Worm (Caenorhabditis elegans) whole organism, L1 larva: ENCODE results near the gene csn-1.

ENCODE experiments used
- C16A3.4 ChIP-seq: fragments of 150-350 bp; optimal IDR thresholded peaks from 2 replicates; lab custom pipeline; 2014; ENCODE audit warnings: missing biosample characterization, missing genetic modification characterization
- Y116A8C.19 ChIP-seq: sonication (generic microtip); optimal IDR thresholded peaks from 2 replicates; lab custom pipeline; 2016; ENCODE audit warnings: missing compliant biosample characterization, missing genetic modification characterization, borderline replicate concordance
- aly-2 ChIP-seq: fragments of 150-350 bp; optimal IDR thresholded peaks from 2 replicates; lab custom pipeline; 2014; ENCODE audit warnings: missing biosample characterization, missing genetic modification characterization
- ceh-8 ChIP-seq: fragments of 200-800 bp; sonication (Bioruptor generic); optimal IDR thresholded peaks from 2 replicates; lab custom pipeline; 2018; ENCODE audit warnings: mild to moderate bottlenecking, missing genetic modification characterization, moderate library complexity, missing compliant biosample characterization
- ceh-82 ChIP-seq, 3 experiments: fragments of 150-350 bp in 1 of 3; sonication (generic microtip) in 2 of 3; optimal IDR thresholded peaks; 2 replicates each; lab custom pipeline; 2014 to 2017; ENCODE audit warnings: missing biosample characterization in 3 of 3, missing genetic modification characterization in 3 of 3
- ceh-88 ChIP-seq: fragments of 200-800 bp; sonication (Bioruptor generic); IDR thresholded peaks from 2 replicates; pipeline ENCODE4 v1.3.6; 2022; ENCODE audit warnings: missing genetic modification characterization, missing compliant biosample characterization
- ceh-90 ChIP-seq: sonication (generic microtip); optimal IDR thresholded peaks from 2 replicates; lab custom pipeline; 2016; ENCODE audit warnings: missing genetic modification characterization, missing compliant biosample characterization
- ces-1 ChIP-seq: fragments of 150-350 bp; optimal IDR thresholded peaks from 2 replicates; lab custom pipeline; 2014; ENCODE audit warnings: missing biosample characterization, missing genetic modification reagents, missing genetic modification characterization
- egl-13 ChIP-seq: sonication (generic microtip); optimal IDR thresholded peaks from 2 replicates; lab custom pipeline; 2016; ENCODE audit warnings: missing genotype, missing genetic modification reagents, missing genetic modification characterization, missing compliant biosample characterization
- elt-3 ChIP-seq, 6 experiments: fragments of 150-350 bp in 1 of 6; sonication (generic microtip); optimal IDR thresholded peaks; 2 replicates each; lab custom pipeline; 2017 to 2018; ENCODE audit warnings: missing biosample characterization in 6 of 6, missing genetic modification characterization in 6 of 6, inconsistent platforms in 1 of 6
- fkh-8 ChIP-seq: sonication (generic microtip); optimal IDR thresholded peaks from 2 replicates; lab custom pipeline; 2016; ENCODE audit warnings: mild to moderate bottlenecking, missing genetic modification characterization, missing compliant biosample characterization
- hlh-17 ChIP-seq: fragments of 200-800 bp; sonication (Bioruptor generic); optimal IDR thresholded peaks from 2 replicates; lab custom pipeline; 2018; ENCODE audit warnings: missing genetic modification characterization, mild to moderate bottlenecking, missing compliant biosample characterization, moderate library complexity, borderline replicate concordance
- hlh-4 ChIP-seq: sonication (generic microtip); optimal IDR thresholded peaks from 2 replicates; lab custom pipeline; 2016; ENCODE audit warnings: mild to moderate bottlenecking, missing genetic modification characterization, missing compliant biosample characterization
- irx-1 ChIP-seq: sonication (generic microtip); optimal IDR thresholded peaks from 2 replicates; lab custom pipeline; 2016; ENCODE audit warnings: missing genetic modification characterization, missing compliant biosample characterization
- jun-1 ChIP-seq: fragments of 150-350 bp; optimal IDR thresholded peaks from 2 replicates; lab custom pipeline; 2014; ENCODE audit warnings: missing biosample characterization, missing genetic modification reagents, missing genetic modification characterization
- lin-13 ChIP-seq: fragments of 150-350 bp; optimal IDR thresholded peaks from 2 replicates; lab custom pipeline; 2014; ENCODE audit warnings: missing biosample characterization, missing genetic modification reagents, missing genetic modification characterization
- lin-14 ChIP-seq: fragments of 200-800 bp; sonication (Bioruptor generic); optimal IDR thresholded peaks from 2 replicates; lab custom pipeline; 2018; ENCODE audit warnings: mild to moderate bottlenecking, missing genetic modification characterization, moderate library complexity, missing compliant biosample characterization
- lin-15B ChIP-seq: fragments of 150-350 bp; sonication (generic microtip); optimal IDR thresholded peaks from 3 replicates; lab custom pipeline; 2014; ENCODE audit warnings: missing biosample characterization, missing genetic modification characterization
- lin-35 ChIP-seq, 2 experiments: fragments of 150-350 bp; optimal IDR thresholded peaks; 2 replicates each; lab custom pipeline; 2014; ENCODE audit warnings: missing biosample characterization in 2 of 2, missing genetic modification characterization in 2 of 2, missing genetic modification reagents in 2 of 2
- lin-39 ChIP-seq: fragments of 150-350 bp; optimal IDR thresholded peaks from 2 replicates; lab custom pipeline; 2014; ENCODE audit warnings: missing biosample characterization, missing genetic modification reagents, missing genetic modification characterization
- mdl-1 ChIP-seq, 2 experiments: fragments of 150-350 bp; optimal IDR thresholded peaks; 2 replicates each; lab custom pipeline; 2014 to 2017; ENCODE audit warnings: missing biosample characterization in 2 of 2, missing genetic modification characterization in 2 of 2, inconsistent platforms in 1 of 2
- nhr-11 ChIP-seq: fragments of 150-350 bp; optimal IDR thresholded peaks from 2 replicates; lab custom pipeline; 2014; ENCODE audit warnings: missing biosample characterization, missing genetic modification characterization
- nhr-19 ChIP-seq: fragments of 200-800 bp; sonication (Bioruptor generic); conservative IDR thresholded peaks from 2 replicates; pipeline ENCODE4 v1.3.6; 2022; ENCODE audit warnings: missing genetic modification characterization, missing compliant biosample characterization
- nhr-237 ChIP-seq: fragments of 150-350 bp; optimal IDR thresholded peaks from 2 replicates; lab custom pipeline; 2014; ENCODE audit warnings: missing biosample characterization, missing genetic modification characterization
- nhr-28 ChIP-seq: fragments of 150-350 bp; optimal IDR thresholded peaks from 2 replicates; lab custom pipeline; 2014; ENCODE audit warnings: missing biosample characterization, missing genetic modification characterization
- nhr-47 ChIP-seq: sonication (generic microtip); optimal IDR thresholded peaks from 2 replicates; lab custom pipeline; 2016; ENCODE audit warnings: mild to moderate bottlenecking, missing genetic modification characterization, moderate library complexity, missing compliant biosample characterization
- nhr-84 ChIP-seq: sonication (generic microtip); optimal IDR thresholded peaks from 2 replicates; lab custom pipeline; 2017; ENCODE audit warnings: missing biosample characterization, missing genetic modification characterization
- nhr-85 ChIP-seq: sonication (generic microtip); peaks from one replicate; lab custom pipeline; 2016; ENCODE audit warnings: missing genetic modification characterization, inconsistent platforms, missing compliant biosample characterization
- nhr-90 ChIP-seq: sonication (generic microtip); optimal IDR thresholded peaks from 2 replicates; lab custom pipeline; 2016; ENCODE audit warnings: mild to moderate bottlenecking, missing genetic modification characterization, missing compliant biosample characterization; ENCODE audit not compliant: poor library complexity
- pag-3 ChIP-seq: sonication (generic microtip); optimal IDR thresholded peaks from 2 replicates; lab custom pipeline; 2017; ENCODE audit warnings: missing genetic modification characterization, mild to moderate bottlenecking, missing compliant biosample characterization, antibody characterized with exemption, borderline replicate concordance; ENCODE audit not compliant: insufficient read depth
- swsn-7 ChIP-seq: sonication (generic microtip); optimal IDR thresholded peaks from 2 replicates; lab custom pipeline; 2016; ENCODE audit warnings: missing genetic modification characterization, missing compliant biosample characterization
- tlp-1 ChIP-seq: fragments of 150-350 bp; optimal IDR thresholded peaks from 2 replicates; lab custom pipeline; 2014; ENCODE audit warnings: missing biosample characterization, missing genetic modification characterization
- unc-30 ChIP-seq: sonication (generic microtip); optimal IDR thresholded peaks from 2 replicates; lab custom pipeline; 2017; ENCODE audit warnings: missing biosample characterization, missing genetic modification characterization
- unc-86 ChIP-seq: sonication (generic microtip); optimal IDR thresholded peaks from 2 replicates; lab custom pipeline; 2016; ENCODE audit warnings: missing genetic modification characterization, missing compliant biosample characterization
- vab-15 ChIP-seq: sonication (generic microtip); optimal IDR thresholded peaks from 2 replicates; lab custom pipeline; 2017; ENCODE audit warnings: missing genotype, mild to moderate bottlenecking, missing genetic modification characterization, missing compliant biosample characterization

The csn-1 gene

ce11 chrV:17857901-17858300 is 12.6 kb downstream of the csn-1 start (continued):
- TF ChIP-seq vab-15 (tag; lab: Kevin White, UChicago) (no peak), nhr-28 (tag; lab: Kevin White, UChicago) (no peak), unc-30 (tag; lab: Kevin White, UChicago) (no peak), unc-86 (peak; percentile 89)

ce11 chrV:17855889-17856288 is 14.6 kb downstream of the csn-1 start, which contains the start of gene tcc-1:
TSS of gene tcc-1 (minus strand) at chrV:17855989.
- no peak for TF ChIP-seq Y116A8C.19 (tag; lab: Kevin White, UChicago)

ce11 chrV:17845370-17845967 is 25.0 kb downstream of the csn-1 start:
- TF ChIP-seq fkh-8 (tag; lab: Kevin White, UChicago), result no peak
- no peak for TF ChIP-seq hlh-17 (GFP tag; lab: Kevin White, UChicago)
- TF ChIP-seq ceh-82 (tag; optimal IDR thresholded peaks at IDR 0.05; lab: Kevin White, UChicago), result no peak
- no peak for TF ChIP-seq nhr-47 (tag; lab: Kevin White, UChicago)
- TF ChIP-seq aly-2, result no peak
- no peak for TF ChIP-seq nhr-237 (tag; lab: Kevin White, UChicago)
- no peak for TF ChIP-seq nhr-84
- TF ChIP-seq elt-3 (tag; optimal IDR thresholded peaks at IDR 0.05; lab: Kevin White, UChicago), result no peak
- no peak for TF ChIP-seq swsn-7
- no peak for TF ChIP-seq mdl-1 (tag; optimal IDR thresholded peaks at IDR 0.05; lab: Kevin White, UChicago)
- TF ChIP-seq irx-1 (tag; lab: Kevin White, UChicago), result no peak
- no peak for TF ChIP-seq C16A3.4 (tag; lab: Kevin White, UChicago)
- no peak for TF ChIP-seq pag-3
- TF ChIP-seq ceh-88, result no peak
- TF ChIP-seq, all 84 proteins: peak for 0

- TF ChIP-seq lin-15B (tag; lab: Kevin White, UChicago) (no peak), ceh-90 (tag; lab: Kevin White, UChicago) (no peak), fkh-8 (tag; lab: Kevin White, UChicago) (no peak)
Observed at ce11 chrV:17844106-17844505, 26.3 kb downstream of the csn-1 start, which contains the start of gene srh-286. TSS of gene srh-286 (minus strand) at chrV:17844206.

- TF ChIP-seq vab-15 (tag; lab: Kevin White, UChicago) (no peak), irx-1 (tag; lab: Kevin White, UChicago) (no peak), ceh-82 (tag; optimal IDR thresholded peaks at IDR 0.05; lab: Kevin White, UChicago) (no peak), nhr-85 (tag; lab: Kevin White, UChicago) (no peak), ces-1 (GFP tag; lab: Kevin White, UChicago) (no peak), lin-13 (GFP tag; lab: Kevin White, UChicago) (no peak), lin-15B (tag; lab: Kevin White, UChicago) (no peak), lin-35 (GFP tag; optimal IDR thresholded peaks at IDR 0.05; lab: Kevin White, UChicago) (no peak), ceh-8 (GFP tag; lab: Kevin White, UChicago) (no peak), hlh-4 (tag; lab: Kevin White, UChicago) (no peak), lin-39 (tag; lab: Kevin White, UChicago) (no peak), lin-14 (GFP tag; lab: Kevin White, UChicago) (no peak), nhr-19 (GFP tag; lab: Robert Waterston, UW) (no peak), egl-13 (tag; lab: Kevin White, UChicago) (no peak), nhr-11 (tag; lab: Kevin White, UChicago) (no peak), nhr-90 (no peak), jun-1 (tag; lab: Kevin White, UChicago) (no peak), tlp-1 (tag; lab: Kevin White, UChicago) (no peak), mdl-1 (tag; optimal IDR thresholded peaks at IDR 0.05; lab: Kevin White, UChicago) (no peak)
Observed at ce11 chrV:17831350-17831749, 39.1 kb downstream of the csn-1 start, which contains the start of gene srh-303. TSS of gene srh-303 (plus strand) at chrV:17831650.
